Worm (Caenorhabditis elegans): ENCODE data around the gene madf-1.

madf-1 gene

DNA sequence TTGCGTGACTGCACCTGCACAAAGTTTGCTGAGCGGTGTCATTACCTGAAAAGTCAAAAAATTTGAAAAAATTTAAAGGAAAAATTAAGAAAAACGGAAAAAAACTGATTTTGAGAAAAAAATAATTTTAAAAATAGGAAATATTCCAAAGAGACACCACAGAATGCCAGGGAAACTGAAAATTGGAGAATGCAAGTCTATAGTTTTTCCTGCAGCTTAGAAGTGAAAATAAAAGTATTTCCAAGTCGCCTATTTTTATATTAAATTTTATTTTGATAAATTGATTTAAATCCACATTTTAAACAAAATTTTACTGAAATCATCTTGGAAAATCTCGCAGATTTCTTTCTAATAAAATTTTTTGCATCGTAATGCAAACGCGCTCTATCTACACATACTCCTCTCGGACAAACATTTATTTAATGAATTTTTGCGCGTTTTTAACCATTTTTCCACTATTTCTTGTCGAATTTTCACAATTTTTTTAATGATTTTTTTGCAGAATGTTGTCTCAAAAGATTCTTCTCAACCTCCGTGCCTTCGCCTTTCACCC lies 35.1 kb downstream of the madf-1 start, which contains the start of the genes F56B3.11 and ech-5:
F56B3.11 (minus strand) TSS at position 51 of the 553 bp plus-strand sequence.
ech-5 (plus strand) TSS at position 503 of the 553 bp plus-strand sequence.
- TF ChIP-seq eyg-1 (tag; optimal IDR thresholded peaks at IDR 0.05) (no peak), zip-5 (tag; optimal IDR thresholded peaks at IDR 0.05) (peak; percentile 96), dmd-4 (tag; optimal IDR thresholded peaks at IDR 0.05; ENCODE audit: borderline replicate concordance) (no peak), unc-86 (tag; optimal IDR thresholded peaks at IDR 0.05) (peak; percentile 63), nhr-232 (tag; optimal IDR thresholded peaks at IDR 0.05) (no peak), lin-11 (tag; optimal IDR thresholded peaks at IDR 0.05) (no peak), ceh-34 (tag; optimal IDR thresholded peaks at IDR 0.05) (peak; percentile 75), unc-42 (tag; optimal IDR thresholded peaks at IDR 0.05) (peak; percentile 87), hlh-13 (GFP tag; optimal IDR thresholded peaks at IDR 0.05) (no peak), elt-2 (tag; optimal IDR thresholded peaks at IDR 0.05) (peak; percentile 91), ceh-14 (tag; optimal IDR thresholded peaks at IDR 0.05) (peak; percentile 93), dve-1 (tag; optimal IDR thresholded peaks at IDR 0.05) (no peak), mec-3 (tag; optimal IDR thresholded peaks at IDR 0.05; ENCODE audit: borderline replicate concordance) (peak; percentile 59), sdc-2 (tag; optimal IDR thresholded peaks at IDR 0.05) (no peak), fkh-6 (tag; optimal IDR thresholded peaks at IDR 0.05) (peak; percentile 61), unc-55 (GFP tag; optimal IDR thresholded peaks at IDR 0.05) (no peak), Y22D7AL.16 (tag; optimal IDR thresholded peaks at IDR 0.05) (no peak), ets-4 (tag; optimal IDR thresholded peaks at IDR 0.05) (peak; percentile 86), ttx-3 (tag; optimal IDR thresholded peaks at IDR 0.05) (peak; percentile 78), fkh-10 (GFP tag; optimal IDR thresholded peaks at IDR 0.05) (no peak), gmeb-2 (tag; optimal IDR thresholded peaks at IDR 0.05) (peak; percentile 0), che-1 (tag; optimal IDR thresholded peaks at IDR 0.05) (peak; percentile 23), pha-2 (tag; optimal IDR thresholded peaks at IDR 0.05) (peak; percentile 72), pax-1 (tag; optimal IDR thresholded peaks at IDR 0.05) (no peak), pha-4 (tag; optimal IDR thresholded peaks at IDR 0.05) (no peak), ref-2 (tag; optimal IDR thresholded peaks at IDR 0.05) (peak; percentile 93), pag-3 (tag; optimal IDR thresholded peaks at IDR 0.05; ENCODE audit: borderline replicate concordance) (peak; percentile 22), ceh-9 (tag; optimal IDR thresholded peaks at IDR 0.05) (no peak), C38D4.7 (GFP tag; optimal IDR thresholded peaks at IDR 0.05) (peak; percentile 49), C08G9.2 (tag; optimal IDR thresholded peaks at IDR 0.05) (peak; percentile 85), F13H6.1 (tag; optimal IDR thresholded peaks at IDR 0.05) (peak; percentile 68), hlh-15 (tag; optimal IDR thresholded peaks at IDR 0.05) (peak; percentile 65), ama-1 (optimal IDR thresholded peaks at IDR 0.05) (no peak), rnt-1 (tag; optimal IDR thresholded peaks at IDR 0.05) (peak; percentile 83), nfya-1 (tag; optimal IDR thresholded peaks at IDR 0.05) (peak; percentile 7), unc-3 (GFP tag; conservative IDR thresholded peaks at IDR 0.05) (no peak), unc-3 (tag; optimal IDR thresholded peaks at IDR 0.05) (peak; percentile 75), hlh-8 (tag; optimal IDR thresholded peaks at IDR 0.05) (peak; percentile 94), pqm-1 (tag; optimal IDR thresholded peaks at IDR 0.05) (peak; percentile 76), pat-9 (tag; optimal IDR thresholded peaks at IDR 0.05) (no peak), ztf-16 (tag; optimal IDR thresholded peaks at IDR 0.05) (peak; percentile 60), npax-4 (tag; optimal IDR thresholded peaks at IDR 0.05) (peak; percentile 36), K09A11.1 (tag; optimal IDR thresholded peaks at IDR 0.05; ENCODE audit: insufficient read depth) (no peak), ceh-24 (tag; optimal IDR thresholded peaks at IDR 0.05) (peak; percentile 23), ceh-18 (tag; optimal IDR thresholded peaks at IDR 0.05) (peak; percentile 13), ceh-48 (tag; optimal IDR thresholded peaks at IDR 0.05) (no peak), pros-1 (tag; optimal IDR thresholded peaks at IDR 0.05) (no peak), hlh-30 (tag; optimal IDR thresholded peaks at IDR 0.05; ENCODE audit: insufficient read depth) (no peak), T23F11.4 (GFP tag; optimal IDR thresholded peaks at IDR 0.05) (no peak), sox-4 (tag; optimal IDR thresholded peaks at IDR 0.05) (no peak), odd-2 (tag; optimal IDR thresholded peaks at IDR 0.05) (no peak), tbx-2 (tag; optimal IDR thresholded peaks at IDR 0.05) (peak; percentile 93), hlh-6 (tag; optimal IDR thresholded peaks at IDR 0.05) (no peak)

All from whole organism, late embryonic.